Fruit fly (Drosophila melanogaster) whole organism, embryonic: ENCODE data around the gene ss.

Source experiments
- Atf6 ChIP-seq: fragments of 200-800 bp; sonication (Bioruptor generic); IDR thresholded peaks from 2 replicates; pipeline ENCODE4 v1.3.6; 2022; ENCODE audit warnings: missing biosample characterization, missing genetic modification characterization
- B-H1 ChIP-seq: fragments of 200-800 bp; sonication (Bioruptor generic); IDR thresholded peaks from 3 replicates; pipeline ENCODE4 v1.3.6; 2022; ENCODE audit warnings: missing biosample characterization, missing genetic modification characterization
- CG10565 ChIP-seq: fragments of 200-800 bp; sonication (Bioruptor generic); optimal IDR thresholded peaks from 3 replicates; lab custom pipeline; 2016; ENCODE audit warnings: missing biosample characterization, mild to moderate bottlenecking, missing genetic modification characterization
- CG11560 ChIP-seq: fragments of 200-800 bp; sonication (Bioruptor generic); IDR thresholded peaks from 3 replicates; pipeline ENCODE4 v1.3.6; 2022; ENCODE audit warnings: missing biosample characterization, missing genetic modification characterization
- CG12155 ChIP-seq: fragments of 200-800 bp; sonication (Bioruptor generic); optimal IDR thresholded peaks from 3 replicates; lab custom pipeline; 2016; ENCODE audit warnings: missing biosample characterization, missing genetic modification characterization
- CG12659 ChIP-seq: fragments of 200-800 bp; sonication (Bioruptor generic); optimal IDR thresholded peaks from 3 replicates; lab custom pipeline; 2017; ENCODE audit warnings: mild to moderate bottlenecking, missing biosample characterization, missing genetic modification reagents, missing genetic modification characterization
- CG12744 ChIP-seq: fragments of 200-800 bp; sonication (Bioruptor generic); optimal IDR thresholded peaks from 2 replicates; lab custom pipeline; 2016; ENCODE audit warnings: missing biosample characterization, missing genetic modification characterization
- CG12769 ChIP-seq: fragments of 200-800 bp; sonication (Bioruptor generic); optimal IDR thresholded peaks from 2 replicates; lab custom pipeline; 2019; ENCODE audit warnings: missing biosample characterization, mild to moderate bottlenecking, missing genetic modification characterization, moderate library complexity
- CG13123 ChIP-seq: fragments of 200-800 bp; sonication (Bioruptor generic); optimal IDR thresholded peaks from 2 replicates; lab custom pipeline; 2016; ENCODE audit warnings: missing biosample characterization, missing genetic modification characterization
- CG13424 ChIP-seq: fragments of 200-800 bp; sonication (Bioruptor generic); optimal IDR thresholded peaks from 2 replicates; lab custom pipeline; 2019; ENCODE audit warnings: missing biosample characterization, mild to moderate bottlenecking, missing genetic modification characterization, moderate library complexity
- CG17186 ChIP-seq: fragments of 200-800 bp; sonication (Bioruptor generic); optimal IDR thresholded peaks from 3 replicates; lab custom pipeline; 2017; ENCODE audit warnings: missing biosample characterization, missing genetic modification reagents, missing genetic modification characterization
- CG2116 ChIP-seq: fragments of 200-800 bp; sonication (Bioruptor generic); optimal IDR thresholded peaks from 3 replicates; lab custom pipeline; 2018; ENCODE audit warnings: missing biosample characterization, mild to moderate bottlenecking, missing genetic modification characterization
- CG2199 ChIP-seq: fragments of 200-800 bp; sonication (Bioruptor generic); IDR thresholded peaks from 3 replicates; pipeline ENCODE4 v1.3.6; 2022; ENCODE audit warnings: missing biosample characterization, missing genetic modification characterization
- CG2889 ChIP-seq: fragments of 200-800 bp; sonication (Bioruptor generic); IDR thresholded peaks from 3 replicates; pipeline ENCODE4 v1.3.6; 2022; ENCODE audit warnings: missing biosample characterization, missing genetic modification characterization
- CG31365 ChIP-seq: fragments of 200-800 bp; sonication (Bioruptor generic); optimal IDR thresholded peaks from 2 replicates; lab custom pipeline; 2018; ENCODE audit warnings: missing biosample characterization, mild to moderate bottlenecking, missing genetic modification characterization
- CG31388 ChIP-seq: fragments of 200-800 bp; sonication (Bioruptor generic); optimal IDR thresholded peaks from 2 replicates; lab custom pipeline; 2016; ENCODE audit warnings: missing biosample characterization, missing genetic modification characterization
- CG33213 ChIP-seq: fragments of 200-800 bp; sonication (Bioruptor generic); optimal IDR thresholded peaks from 3 replicates; lab custom pipeline; 2016; ENCODE audit warnings: missing biosample characterization, missing genetic modification characterization
- CG3407 ChIP-seq: fragments of 200-800 bp; sonication (Bioruptor generic); optimal IDR thresholded peaks from 2 replicates; lab custom pipeline; 2018; ENCODE audit warnings: missing biosample characterization, mild to moderate bottlenecking, missing genetic modification characterization
- CG3726 ChIP-seq: fragments of 200-800 bp; sonication (Bioruptor generic); IDR thresholded peaks from 3 replicates; pipeline ENCODE4, ENCODE4 v1.3.6; 2022; ENCODE audit warnings: missing biosample characterization, missing genetic modification characterization
- CG3847 ChIP-seq: fragments of 200-800 bp; sonication (Bioruptor generic); IDR thresholded peaks from 2 replicates; pipeline ENCODE4 v1.3.6; 2022; ENCODE audit warnings: missing biosample characterization, missing genetic modification characterization
- CG4424 ChIP-seq: fragments of 200-800 bp; sonication (Bioruptor generic); optimal IDR thresholded peaks from 3 replicates; lab custom pipeline; 2016; ENCODE audit warnings: missing biosample characterization, missing genetic modification characterization
- CG6175 ChIP-seq: fragments of 200-800 bp; sonication (Bioruptor generic); IDR thresholded peaks from 3 replicates; pipeline ENCODE4 v1.3.6; 2022; ENCODE audit warnings: missing biosample characterization, missing genetic modification characterization
- CG8388 ChIP-seq: fragments of 200-800 bp; sonication (Bioruptor generic); optimal IDR thresholded peaks from 2 replicates; lab custom pipeline; 2019; ENCODE audit warnings: missing biosample characterization, mild to moderate bottlenecking, missing genetic modification characterization, moderate library complexity
- E2f1 ChIP-seq: fragments of 200-800 bp; sonication (Bioruptor generic); IDR thresholded peaks from 2 replicates; pipeline ENCODE4 v1.3.6; 2022; ENCODE audit warnings: missing biosample characterization, missing genetic modification characterization
- Ets97D ChIP-seq: fragments of 200-800 bp; sonication (Bioruptor generic); optimal IDR thresholded peaks from 3 replicates; lab custom pipeline; 2016; ENCODE audit warnings: missing biosample characterization, missing genetic modification characterization
- HLHmδ ChIP-seq: fragments of 200-800 bp; sonication (Bioruptor generic); optimal IDR thresholded peaks from 2 replicates; lab custom pipeline; 2018; ENCODE audit warnings: missing biosample characterization, mild to moderate bottlenecking, missing genetic modification characterization, moderate library complexity
- Hey ChIP-seq: fragments of 200-800 bp; sonication (Bioruptor generic); optimal IDR thresholded peaks from 3 replicates; lab custom pipeline; 2018; ENCODE audit warnings: missing biosample characterization, mild to moderate bottlenecking, missing genetic modification characterization
- HmgZ ChIP-seq: fragments of 200-800 bp; sonication (Bioruptor generic); optimal IDR thresholded peaks from 2 replicates; lab custom pipeline; 2018; ENCODE audit warnings: missing biosample characterization, mild to moderate bottlenecking, missing genetic modification characterization
- Hr51 ChIP-seq, 2 experiments: fragments of 200-800 bp; sonication (Bioruptor generic); optimal IDR thresholded peaks; 2 replicates in 1 of 2; 3 replicates in 1 of 2; lab custom pipeline; 2016 to 2018; ENCODE audit warnings: missing biosample characterization in 2 of 2, missing genetic modification characterization in 2 of 2, mild to moderate bottlenecking in 1 of 2, moderate library complexity in 1 of 2
- NFAT ChIP-seq: fragments of 200-800 bp; sonication (Bioruptor generic); IDR thresholded peaks from 2 replicates; pipeline ENCODE4 v1.3.6; 2022; ENCODE audit warnings: missing biosample characterization, missing genetic modification characterization
- Optix ChIP-seq: fragments of 200-800 bp; sonication (Bioruptor generic); IDR thresholded peaks from 3 replicates; pipeline ENCODE4 v1.3.6; 2022; ENCODE audit warnings: missing biosample characterization, missing genetic modification characterization
- Rfx ChIP-seq: fragments of 200-800 bp; sonication (Bioruptor generic); IDR thresholded peaks from 2 replicates; pipeline ENCODE4 v1.3.6; 2022; ENCODE audit warnings: missing biosample characterization, missing genetic modification characterization
- Six4 ChIP-seq: fragments of 200-800 bp; sonication (Bioruptor generic); optimal IDR thresholded peaks from 2 replicates; lab custom pipeline; 2016; ENCODE audit warnings: missing biosample characterization, missing genetic modification characterization
- Spps ChIP-seq: fragments of 200-800 bp; sonication (Bioruptor generic); optimal IDR thresholded peaks from 2 replicates; lab custom pipeline; 2018; ENCODE audit warnings: missing biosample characterization, mild to moderate bottlenecking, missing genetic modification characterization
- Tbp ChIP-seq: fragments of >200 bp; optimal IDR thresholded peaks from 2 replicates; lab custom pipeline; 2018; ENCODE audit warnings: missing biosample characterization, missing genetic modification characterization
- amos ChIP-seq: fragments of 200-800 bp; sonication (Bioruptor generic); IDR thresholded peaks from 2 replicates; pipeline ENCODE4 v1.3.6; 2022; ENCODE audit warnings: missing biosample characterization, missing genetic modification characterization; ENCODE audit not compliant: partially characterized antibody
- bab2 ChIP-seq: fragments of 200-800 bp; sonication (Bioruptor generic); optimal IDR thresholded peaks from 2 replicates; lab custom pipeline; 2016; ENCODE audit warnings: missing biosample characterization, missing genetic modification characterization
- cato ChIP-seq: fragments of 200-800 bp; sonication (Bioruptor generic); optimal IDR thresholded peaks from 2 replicates; lab custom pipeline; 2016; ENCODE audit warnings: missing biosample characterization, missing genetic modification characterization, borderline replicate concordance
- dan ChIP-seq: fragments of 200-800 bp; sonication (Bioruptor generic); IDR thresholded peaks from 2 replicates; pipeline ENCODE4 v1.3.6; 2022; ENCODE audit warnings: missing biosample characterization, missing genetic modification characterization
- fd102C ChIP-seq: fragments of 200-800 bp; sonication (Bioruptor generic); optimal IDR thresholded peaks from 2 replicates; lab custom pipeline; 2018; ENCODE audit warnings: missing biosample characterization, mild to moderate bottlenecking, missing genetic modification characterization, moderate library complexity
- hb ChIP-seq: fragments of 200-800 bp; sonication (Bioruptor generic); IDR thresholded peaks from 3 replicates; pipeline ENCODE4 v1.3.6; 2022; ENCODE audit warnings: missing biosample characterization, missing genetic modification characterization; ENCODE audit not compliant: partially characterized antibody
- inv ChIP-seq: fragments of 200-800 bp; sonication (Bioruptor generic); IDR thresholded peaks from 2 replicates; pipeline ENCODE4 v1.3.6; 2022; ENCODE audit warnings: missing biosample characterization, missing genetic modification characterization; ENCODE audit not compliant: partially characterized antibody
- knrl ChIP-seq: fragments of 200-800 bp; sonication (Bioruptor generic); IDR thresholded peaks from 3 replicates; pipeline ENCODE4 v1.3.6; 2022; ENCODE audit warnings: missing biosample characterization, missing genetic modification characterization; ENCODE audit not compliant: partially characterized antibody
- so ChIP-seq: fragments of 200-800 bp; sonication (Bioruptor generic); IDR thresholded peaks from 3 replicates; pipeline ENCODE4 v1.3.6; 2022; ENCODE audit warnings: missing biosample characterization, missing genetic modification characterization
- sr ChIP-seq: fragments of 200-800 bp; sonication (Bioruptor generic); IDR thresholded peaks from 3 replicates; pipeline ENCODE4 v1.3.6; 2022; ENCODE audit warnings: missing biosample characterization, missing genetic modification characterization
- sug ChIP-seq: fragments of 200-800 bp; optimal IDR thresholded peaks from 2 replicates; lab custom pipeline; 2019; ENCODE audit warnings: missing biosample characterization, mild to moderate bottlenecking, missing genetic modification characterization, moderate library complexity
- tap ChIP-seq: fragments of 200-800 bp; optimal IDR thresholded peaks from 3 replicates; lab custom pipeline; 2019; ENCODE audit warnings: missing biosample characterization, mild to moderate bottlenecking, missing genetic modification characterization, moderate library complexity
- tgo ChIP-seq: fragments of 200-800 bp; sonication (Bioruptor generic); IDR thresholded peaks from 3 replicates; pipeline ENCODE4 v1.3.6; 2022; ENCODE audit warnings: missing biosample characterization, missing genetic modification characterization
- unc-4 ChIP-seq: fragments of 200-800 bp; sonication (Bioruptor generic); IDR thresholded peaks from 2 replicates; pipeline ENCODE4 v1.3.6; 2022; ENCODE audit warnings: missing biosample characterization, missing genetic modification characterization; ENCODE audit not compliant: partially characterized antibody
- zen2 ChIP-seq: fragments of 200-800 bp; sonication (Bioruptor generic); IDR thresholded peaks from 3 replicates; pipeline ENCODE4 v1.3.6; 2022; ENCODE audit warnings: missing biosample characterization, missing genetic modification characterization; ENCODE audit not compliant: partially characterized antibody
- zf30C ChIP-seq: fragments of 200-800 bp; sonication (Bioruptor generic); optimal IDR thresholded peaks from 3 replicates; lab custom pipeline; 2018; ENCODE audit warnings: missing biosample characterization, mild to moderate bottlenecking, missing genetic modification characterization

Gene ss

dm6 chr3R:16355393-16355943 lies 48.0 kb downstream of the ss start (continued):
- TF ChIP-seq CG8388 (no peak), tap (tag; lab: Kevin White, UChicago) (no peak), Spps (no peak), tgo (peak; percentile 30; the same call in 1 of the 3 replicates), fd102C (no peak), CG4424 (GFP tag; lab: Kevin White, UChicago) (no peak), Hr51 (GFP tag; optimal IDR thresholded peaks at IDR 0.05; lab: Kevin White, UChicago) (peak in 1 of 2 experiments; percentile 10), CG3726 (GFP tag; lab: Robert Waterston, UW) (no peak), CG2116 (GFP tag; lab: Kevin White, UChicago) (no peak), CG6175 (no peak), CG11560 (tag; lab: Robert Waterston, UW) (no peak), CG17186 (no peak), unc-4 (GFP tag; lab: Robert Waterston, UW) (no peak), B-H1 (GFP tag; lab: Robert Waterston, UW) (no peak), Six4 (GFP tag; lab: Kevin White, UChicago) (no peak), CG31388 (GFP tag; lab: Kevin White, UChicago) (no peak), amos (GFP tag; lab: Robert Waterston, UW) (no peak), CG3407 (no peak), CG12744 (no peak), sug (tag; lab: Kevin White, UChicago) (peak; percentile 47), zen2 (GFP tag; lab: Robert Waterston, UW) (no peak), knrl (GFP tag; lab: Robert Waterston, UW) (no peak), cato (no peak), CG10565 (GFP tag; lab: Kevin White, UChicago) (no peak), HLHmδ (no peak), Hey (no peak), CG12659 (GFP tag; lab: Kevin White, UChicago) (peak; percentile 39), E2f1 (GFP tag; lab: Robert Waterston, UW) (no peak; the same call in 1 of the 2 replicates), NFAT (GFP tag; lab: Robert Waterston, UW) (peak; percentile 89; the same call in 1 of the 2 replicates), HmgZ (tag; lab: Kevin White, UChicago) (peak; percentile 65), inv (GFP tag; lab: Robert Waterston, UW) (no peak), bab2 (GFP tag; lab: Kevin White, UChicago) (no peak), CG3847 (GFP tag; lab: Robert Waterston, UW) (peak; percentile 43; the same call in 1 of the 2 replicates), CG12769 (tag; lab: Kevin White, UChicago) (peak; percentile 90), CG2199 (GFP tag; lab: Robert Waterston, UW) (no peak), dan (no peak), sr (GFP tag; lab: Robert Waterston, UW) (peak; percentile 93), Rfx (GFP tag; lab: Robert Waterston, UW) (peak; percentile 93), CG2889 (no peak), Ets97D (GFP tag; lab: Kevin White, UChicago) (no peak), Atf6 (GFP tag; lab: Robert Waterston, UW) (peak; percentile 64), Optix (no peak), zf30C (GFP tag; lab: Kevin White, UChicago) (no peak), CG13123 (GFP tag; lab: Kevin White, UChicago) (no peak), so (no peak), CG12155 (GFP tag; lab: Kevin White, UChicago) (peak; percentile 18), CG33213 (GFP tag; lab: Kevin White, UChicago) (no peak), Tbp (GFP tag; lab: Kevin White, UChicago) (no peak), CG31365 (no peak), hb (GFP tag; lab: Robert Waterston, UW) (no peak), CG13424 (tag; lab: Kevin White, UChicago) (peak; percentile 13)
